Fruit fly (Drosophila melanogaster): Measurements from ENCODE around the gene CG4080.

CG4080 gene

DNA sequence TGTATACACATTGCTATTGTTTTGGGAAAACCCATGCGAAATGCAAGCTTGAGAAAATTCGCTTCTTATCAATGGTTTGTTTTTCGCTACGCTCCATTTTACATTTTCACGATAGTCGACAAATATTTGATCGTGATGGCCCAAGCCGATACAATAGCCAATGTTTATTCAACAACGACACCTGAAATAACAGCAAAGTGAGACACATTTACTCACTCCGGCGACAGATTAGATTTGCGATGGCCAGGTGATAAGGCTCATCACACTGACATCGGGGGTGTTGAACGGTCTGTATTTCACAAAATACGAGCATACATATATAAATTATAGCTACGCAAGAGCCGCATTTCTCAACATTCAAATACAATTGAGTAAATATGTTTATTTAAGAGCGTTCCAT lies 1.9 kb downstream of the CG4080 start (continued):
- TF ChIP-seq Spps (tag; optimal IDR thresholded peaks at IDR 0.05) (peak; percentile 41), Pdp1 (GFP tag; optimal IDR thresholded peaks at IDR 0.05) (peak; percentile 17 to 24), fd96Cb (tag; optimal IDR thresholded peaks at IDR 0.05) (no peak), Ravus (GFP tag; IDR thresholded peaks at IDR 0.05) (no peak), peb (GFP tag; IDR thresholded peaks at IDR 0.05) (no peak), lola (GFP tag; optimal IDR thresholded peaks at IDR 0.05) (no peak), CG17802 (tag; optimal IDR thresholded peaks at IDR 0.05) (no peak), Ptx1 (GFP tag; IDR thresholded peaks at IDR 0.05) (peak; percentile 26; the same call in 1 of the 2 replicates), CG12769 (tag; optimal IDR thresholded peaks at IDR 0.05) (peak; percentile 78), Asciz (GFP tag; optimal IDR thresholded peaks at IDR 0.05) (peak; percentile 85), CG6854 (GFP tag; optimal IDR thresholded peaks at IDR 0.05) (peak; percentile 82), Bdp1 (GFP tag; optimal IDR thresholded peaks at IDR 0.05) (peak; percentile 18), pum (GFP tag; optimal IDR thresholded peaks at IDR 0.05) (no peak), CG3726 (GFP tag; IDR thresholded peaks at IDR 0.05) (peak; percentile 5; the same call in 1 of the 3 replicates), CG7987 (GFP tag; optimal IDR thresholded peaks at IDR 0.05) (peak; percentile 94), CG17359 (tag; optimal IDR thresholded peaks at IDR 0.05) (peak; percentile 78), CG31365 (tag; optimal IDR thresholded peaks at IDR 0.05) (peak; percentile 82), Dek (tag; optimal IDR thresholded peaks at IDR 0.05) (peak; percentile 40), kay (GFP tag; optimal IDR thresholded peaks at IDR 0.05) (peak; percentile 12), CG3838 (GFP tag; optimal IDR thresholded peaks at IDR 0.05) (no peak), dmrt99B (tag; optimal IDR thresholded peaks at IDR 0.05) (peak; percentile 55), MESR4 (GFP tag; optimal IDR thresholded peaks at IDR 0.05) (no peak), CG8765 (GFP tag; IDR thresholded peaks at IDR 0.05) (no peak), YL-1 (GFP tag; optimal IDR thresholded peaks at IDR 0.05) (peak; percentile 30), CG14441 (GFP tag; IDR thresholded peaks at IDR 0.05) (peak; percentile 33; the same call in 1 of the 2 replicates), inv (GFP tag; IDR thresholded peaks at IDR 0.05; ENCODE audit: partially characterized antibody) (no peak), CG15479 (GFP tag; optimal IDR thresholded peaks at IDR 0.05) (peak; percentile 12), Hr39 (optimal IDR thresholded peaks at IDR 0.05) (no peak), chm (GFP tag; IDR thresholded peaks at IDR 0.05) (peak; percentile 56), BtbVII (GFP tag; optimal IDR thresholded peaks at IDR 0.05) (peak; percentile 91), CG15696 (tag; optimal IDR thresholded peaks at IDR 0.05) (peak; percentile 66), Meics (GFP tag; optimal IDR thresholded peaks at IDR 0.05) (peak; percentile 90), CG9215 (GFP tag; IDR thresholded peaks at IDR 0.05) (no peak), Fer2 (tag; optimal IDR thresholded peaks at IDR 0.05) (peak; percentile 59), seq (GFP tag; IDR thresholded peaks at IDR 0.05) (peak; percentile 35; the same call in 1 of the 2 replicates), Nf-YB (GFP tag; optimal IDR thresholded peaks at IDR 0.05) (no peak), CG6272 (GFP tag; IDR thresholded peaks at IDR 0.05) (no peak), Hey (tag; optimal IDR thresholded peaks at IDR 0.05) (peak; percentile 58), CG8924 (tag; optimal IDR thresholded peaks at IDR 0.05) (peak; percentile 25), eyg (GFP tag; optimal IDR thresholded peaks at IDR 0.05) (peak; percentile 84), CoRest (tag; optimal IDR thresholded peaks at IDR 0.05) (peak; percentile 26), CG15011 (GFP tag; optimal IDR thresholded peaks at IDR 0.05) (peak; percentile 87), CG11085 (GFP tag; IDR thresholded peaks at IDR 0.05) (no peak), CG2116 (GFP tag; optimal IDR thresholded peaks at IDR 0.05) (peak; percentile 11), CG14710 (tag; optimal IDR thresholded peaks at IDR 0.05) (peak; percentile 51), Camta (GFP tag; optimal IDR thresholded peaks at IDR 0.05) (peak; percentile 68), CG12391 (tag; optimal IDR thresholded peaks at IDR 0.05) (peak; percentile 6), zfh1 (GFP tag; IDR thresholded peaks at IDR 0.05) (peak; percentile 59; the same call in 2 of the 3 replicates), CG16815 (GFP tag; optimal IDR thresholded peaks at IDR 0.05) (no peak), HLHmδ (GFP tag; optimal IDR thresholded peaks at IDR 0.05) (peak; percentile 71)

Data from whole organism, embryonic.